Worm (Caenorhabditis elegans) whole organism, mixed stage, embryonic: ENCODE results near the gene ceh-16.
A peak's percentile ranks its signal among the peaks of the same experiment; 100 is the strongest.

Experiments used
- M03D4.4 ChIP-seq: sonication (generic microtip); optimal IDR thresholded peaks from 2 replicates; lab custom pipeline; 2017; ENCODE audit warnings: mild to moderate bottlenecking, missing genetic modification characterization, missing compliant biosample characterization
- bed-3 ChIP-seq: fragments of 200-800 bp; sonication (Bioruptor generic); optimal IDR thresholded peaks from 3 replicates; lab custom pipeline; 2018; ENCODE audit warnings: mild to moderate bottlenecking, missing genetic modification characterization, moderate library complexity, missing compliant biosample characterization
- blmp-1 ChIP-seq: fragments of 150-350 bp; optimal IDR thresholded peaks from 2 replicates; lab custom pipeline; 2014; ENCODE audit warnings: missing biosample characterization, missing genetic modification characterization
- ceh-43 ChIP-seq: fragments of 200-800 bp; sonication (Bioruptor generic); optimal IDR thresholded peaks from 2 replicates; lab custom pipeline; 2018; ENCODE audit warnings: mild to moderate bottlenecking, missing genetic modification characterization, moderate library complexity, missing compliant biosample characterization
- ceh-83 ChIP-seq: fragments of 200-800 bp; sonication (Bioruptor generic); optimal IDR thresholded peaks from 2 replicates; lab custom pipeline; 2018; ENCODE audit warnings: mild to moderate bottlenecking, missing genetic modification characterization, missing compliant biosample characterization
- ces-1 ChIP-seq: fragments of 150-350 bp; optimal IDR thresholded peaks from 2 replicates; lab custom pipeline; 2014; ENCODE audit warnings: missing biosample characterization, missing genetic modification reagents, missing genetic modification characterization
- cnd-1 ChIP-seq: fragments of 200-800 bp; sonication (Bioruptor generic); optimal IDR thresholded peaks from 2 replicates; lab custom pipeline; 2018; ENCODE audit warnings: mild to moderate bottlenecking, missing genetic modification characterization, missing compliant biosample characterization
- drap-1 ChIP-seq: fragments of 200-800 bp; sonication (Bioruptor generic); optimal IDR thresholded peaks from 3 replicates; lab custom pipeline; 2018; ENCODE audit warnings: mild to moderate bottlenecking, missing genetic modification characterization, missing compliant biosample characterization
- elt-1 ChIP-seq: sonication (generic microtip); optimal IDR thresholded peaks from 2 replicates; lab custom pipeline; 2017; ENCODE audit warnings: missing genetic modification characterization, mild to moderate bottlenecking, missing compliant biosample characterization, antibody characterized with exemption, moderate library complexity, borderline replicate concordance; ENCODE audit not compliant: insufficient read depth
- elt-3 ChIP-seq: fragments of 150-350 bp; optimal IDR thresholded peaks from 2 replicates; lab custom pipeline; 2014; ENCODE audit warnings: missing biosample characterization, missing genetic modification characterization
- flh-1 ChIP-seq: fragments of 200-800 bp; sonication (Bioruptor generic); optimal IDR thresholded peaks from 2 replicates; lab custom pipeline; 2018; ENCODE audit warnings: mild to moderate bottlenecking, missing genetic modification characterization, moderate library complexity, missing compliant biosample characterization
- ham-2 ChIP-seq: fragments of 200-800 bp; sonication (Bioruptor generic); optimal IDR thresholded peaks from 2 replicates; lab custom pipeline; 2018; ENCODE audit warnings: mild to moderate bottlenecking, missing genetic modification characterization, missing compliant biosample characterization
- hlh-1 ChIP-seq: fragments of 150-350 bp; optimal IDR thresholded peaks from 2 replicates; lab custom pipeline; 2014; ENCODE audit warnings: missing biosample characterization, missing genetic modification reagents, missing genetic modification characterization
- lin-13 ChIP-seq: fragments of 150-350 bp; optimal IDR thresholded peaks from 2 replicates; lab custom pipeline; 2014; ENCODE audit warnings: missing biosample characterization, missing genetic modification characterization
- lsy-2 ChIP-seq: fragments of 150-350 bp; optimal IDR thresholded peaks from 2 replicates; lab custom pipeline; 2014; ENCODE audit warnings: missing biosample characterization, missing genetic modification characterization
- mab-5 ChIP-seq: fragments of 150-350 bp; optimal IDR thresholded peaks from 2 replicates; lab custom pipeline; 2014; ENCODE audit warnings: missing biosample characterization, missing genetic modification characterization
- mep-1 ChIP-seq: fragments of 150-350 bp; optimal IDR thresholded peaks from 2 replicates; lab custom pipeline; 2017; ENCODE audit warnings: missing biosample characterization, missing genetic modification reagents, missing genetic modification characterization, inconsistent platforms
- mls-2 ChIP-seq: sonication (generic microtip); optimal IDR thresholded peaks from 2 replicates; lab custom pipeline; 2016; ENCODE audit warnings: mild to moderate bottlenecking, missing genetic modification characterization, moderate library complexity, missing compliant biosample characterization
- nhr-12 ChIP-seq: fragments of 150-350 bp; optimal IDR thresholded peaks from 2 replicates; lab custom pipeline; 2014; ENCODE audit warnings: missing biosample characterization, missing genetic modification characterization
- nhr-2 ChIP-seq: fragments of 150-350 bp; optimal IDR thresholded peaks from 2 replicates; lab custom pipeline; 2014; ENCODE audit warnings: missing biosample characterization, missing genetic modification characterization
- nhr-237 ChIP-seq: fragments of 150-350 bp; optimal IDR thresholded peaks from 2 replicates; lab custom pipeline; 2014; ENCODE audit warnings: missing biosample characterization, missing genetic modification characterization
- pha-4 ChIP-seq: fragments of 150-350 bp; optimal IDR thresholded peaks from 2 replicates; lab custom pipeline; 2018; ENCODE audit warnings: missing biosample characterization, missing genetic modification reagents, missing genetic modification characterization
- sem-2 ChIP-seq: fragments of 200-800 bp; sonication (Bioruptor generic); optimal IDR thresholded peaks from 2 replicates; lab custom pipeline; 2018; ENCODE audit warnings: mild to moderate bottlenecking, missing genetic modification characterization, missing compliant biosample characterization
- snpc-4 ChIP-seq: fragments of 150-350 bp; optimal IDR thresholded peaks from 2 replicates; lab custom pipeline; 2014; ENCODE audit warnings: missing biosample characterization, missing genetic modification characterization
- sptf-1 ChIP-seq: sonication (generic microtip); optimal IDR thresholded peaks from 2 replicates; lab custom pipeline; 2017; ENCODE audit warnings: mild to moderate bottlenecking, missing genetic modification characterization, moderate library complexity, missing compliant biosample characterization
- tbx-8 ChIP-seq: fragments of 200-800 bp; sonication (Bioruptor generic); optimal IDR thresholded peaks from 2 replicates; lab custom pipeline; 2018; ENCODE audit warnings: mild to moderate bottlenecking, missing genetic modification characterization, moderate library complexity, missing compliant biosample characterization
- unc-120 ChIP-seq: sonication (generic microtip); optimal IDR thresholded peaks from 2 replicates; lab custom pipeline; 2017; ENCODE audit warnings: missing genetic modification characterization, missing compliant biosample characterization; ENCODE audit not compliant: poor library complexity, severe bottlenecking
- unc-39 ChIP-seq: fragments of 150-350 bp; optimal IDR thresholded peaks from 2 replicates; lab custom pipeline; 2014; ENCODE audit warnings: missing biosample characterization, missing genetic modification characterization
- unc-62 ChIP-seq: fragments of 150-350 bp; optimal IDR thresholded peaks from 2 replicates; lab custom pipeline; 2014; ENCODE audit warnings: missing biosample characterization, missing genetic modification reagents, missing genetic modification characterization
- zip-8 ChIP-seq: fragments of 150-350 bp; optimal IDR thresholded peaks from 2 replicates; lab custom pipeline; 2014; ENCODE audit warnings: missing biosample characterization, missing genetic modification characterization
- ztf-11 ChIP-seq: fragments of 150-350 bp; optimal IDR thresholded peaks from 2 replicates; lab custom pipeline; 2014; ENCODE audit warnings: missing biosample characterization, missing genetic modification characterization

ceh-16 gene

DNA sequence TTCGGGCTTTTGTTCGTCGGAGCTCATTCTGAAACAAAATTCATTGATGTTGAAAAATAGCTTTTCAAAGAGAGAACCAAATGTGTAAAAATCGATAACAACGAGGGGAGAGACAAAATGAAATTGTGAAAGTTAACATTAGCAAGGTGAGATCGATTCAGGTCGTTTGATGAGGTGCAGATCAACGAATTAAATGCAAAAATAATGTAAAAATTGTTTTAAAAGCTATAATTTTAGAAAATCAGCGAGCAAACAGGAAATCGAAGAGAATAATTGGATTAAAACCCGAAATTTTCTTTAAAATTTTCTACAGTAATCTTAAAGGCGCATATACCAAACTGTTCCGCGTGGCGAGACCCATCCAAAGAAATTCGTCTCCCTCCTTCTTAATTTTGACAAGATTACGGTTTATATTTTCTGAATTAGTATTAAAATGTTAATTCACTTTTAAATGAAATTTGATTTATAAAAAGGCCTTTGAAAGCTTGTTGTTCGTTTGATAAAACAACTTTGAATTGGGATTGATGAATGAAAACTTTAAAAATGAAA, 4.0 kb upstream of the ceh-16 start, which contains the start of gene C13G5.2:
Gene C13G5.2, minus strand, starts transcription at position 51 of the 549 bp plus-strand sequence.
- no peak for TF ChIP-seq M03D4.4 (tag; lab: Kevin White, UChicago)
- TF ChIP-seq zip-8 (tag; lab: Kevin White, UChicago): no peak

DNA sequence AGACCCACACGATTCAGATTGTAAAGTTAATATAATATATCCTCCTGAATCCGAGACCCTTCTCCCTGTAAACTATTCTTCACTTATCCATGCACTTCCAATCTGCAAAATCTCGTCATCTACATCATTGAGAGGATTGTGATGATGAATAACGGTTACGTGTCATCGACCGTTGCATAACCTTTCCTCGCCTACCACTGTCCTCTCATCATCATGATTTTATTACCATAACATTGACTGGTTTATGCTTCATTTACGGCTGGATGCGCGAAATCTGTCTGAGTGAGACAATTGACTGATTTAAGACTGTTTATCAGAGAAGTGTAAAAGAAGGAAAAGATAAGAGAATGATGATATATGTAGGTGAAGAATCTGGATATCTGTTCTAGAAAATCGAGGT, 2.3 kb upstream of the ceh-16 start:
- TF ChIP-seq M03D4.4 (tag; lab: Kevin White, UChicago) (no peak), ces-1 (GFP tag; lab: Kevin White, UChicago) (no peak), elt-1 (tag; lab: Kevin White, UChicago) (peak; percentile 19), tbx-8 (GFP tag; lab: Kevin White, UChicago) (no peak), mep-1 (no peak), unc-39 (tag; lab: Kevin White, UChicago) (no peak), pha-4 (tag; lab: Kevin White, UChicago) (no peak), sem-2 (GFP tag; lab: Kevin White, UChicago) (no peak), unc-120 (tag; lab: Kevin White, UChicago) (no peak), bed-3 (GFP tag; lab: Kevin White, UChicago) (no peak), unc-62 (GFP tag; lab: Kevin White, UChicago) (peak; percentile 49), nhr-2 (tag; lab: Kevin White, UChicago) (peak; percentile 91), nhr-12 (tag; lab: Kevin White, UChicago) (no peak)

DNA sequence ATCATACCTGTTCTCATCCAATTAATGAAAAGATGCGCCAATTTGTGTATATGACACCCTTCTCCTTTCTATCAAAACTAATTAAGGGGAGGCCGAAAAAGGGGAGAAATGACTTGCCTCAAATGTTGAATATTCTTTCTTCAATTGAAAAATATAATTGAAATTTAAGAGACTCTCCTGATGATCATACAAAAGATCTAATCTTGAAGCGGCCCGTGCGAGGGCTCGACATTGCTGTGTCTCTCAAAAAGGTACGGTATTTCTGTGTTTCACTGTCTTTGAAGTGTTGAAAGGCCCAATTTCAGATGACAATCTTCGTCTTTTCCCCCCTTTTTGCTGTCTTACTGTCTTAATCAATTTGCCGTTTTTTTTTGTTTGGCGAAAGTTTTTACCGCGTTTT, 1.5 kb upstream of the ceh-16 start:
- TF ChIP-seq zip-8 (tag; lab: Kevin White, UChicago): no peak
- TF ChIP-seq ces-1 (GFP tag; lab: Kevin White, UChicago): no peak
- no peak for TF ChIP-seq unc-39 (tag; lab: Kevin White, UChicago)
- no peak for TF ChIP-seq ceh-43 (GFP tag; lab: Kevin White, UChicago)
- no peak for TF ChIP-seq M03D4.4 (tag; lab: Kevin White, UChicago)
- no peak for TF ChIP-seq nhr-12 (tag; lab: Kevin White, UChicago)
- TF ChIP-seq lsy-2 (tag; lab: Kevin White, UChicago): peak; percentile 13
- TF ChIP-seq cnd-1 (tag; lab: Kevin White, UChicago): no peak
- TF ChIP-seq sptf-1 (tag; lab: Kevin White, UChicago): no peak
- TF ChIP-seq pha-4 (tag; lab: Kevin White, UChicago): no peak
- no peak for TF ChIP-seq flh-1
- TF ChIP-seq elt-1 (tag; lab: Kevin White, UChicago): peak; percentile 37
- no peak for TF ChIP-seq lin-13 (tag; lab: Kevin White, UChicago)
- no peak for TF ChIP-seq mep-1

DNA sequence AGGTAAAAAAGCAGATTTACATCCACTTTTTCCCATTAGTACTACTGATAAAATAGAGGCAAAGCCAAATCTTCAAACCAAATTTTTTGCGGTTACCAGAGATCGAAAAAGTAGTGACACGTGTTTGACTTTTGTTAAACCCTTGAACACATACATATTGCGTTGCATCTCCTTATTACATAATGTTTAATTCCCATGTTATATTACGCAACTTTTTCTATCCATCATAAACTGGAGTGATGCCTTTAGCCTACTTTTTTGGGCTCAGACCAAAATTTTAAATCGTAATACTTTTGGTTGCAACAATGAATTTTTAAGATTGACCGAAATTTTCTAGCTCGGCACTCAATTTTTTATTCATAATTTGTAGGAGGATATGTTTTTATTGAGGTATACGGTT, 553 bp upstream of the ceh-16 start:
- TF ChIP-seq zip-8 (tag; lab: Kevin White, UChicago) (peak; percentile 92), lsy-2 (tag; lab: Kevin White, UChicago) (no peak), snpc-4 (tag; lab: Kevin White, UChicago) (no peak), nhr-2 (tag; lab: Kevin White, UChicago) (peak; percentile 36), tbx-8 (GFP tag; lab: Kevin White, UChicago) (no peak)

DNA sequence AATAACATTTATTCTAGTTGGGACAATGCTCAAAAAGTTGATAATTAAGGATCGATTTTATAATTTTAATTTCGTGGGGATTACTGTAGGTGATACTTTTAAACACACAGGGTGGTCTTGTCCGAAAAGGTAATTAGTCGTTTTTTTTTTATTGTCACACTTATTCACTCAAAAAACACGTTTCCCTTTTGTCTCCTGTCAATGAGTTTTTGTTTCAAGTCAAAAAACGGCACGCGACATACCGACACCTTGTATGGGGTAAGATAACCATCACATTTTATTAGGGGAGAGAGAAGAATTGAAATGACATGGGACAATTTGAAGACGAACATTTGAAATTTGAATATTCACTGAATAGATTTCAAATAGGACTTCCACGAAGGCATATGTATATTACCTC, 2.6 kb downstream of the ceh-16 start:
- TF ChIP-seq unc-62 (GFP tag; lab: Kevin White, UChicago) (no peak), mls-2 (tag; lab: Kevin White, UChicago) (no peak)

DNA sequence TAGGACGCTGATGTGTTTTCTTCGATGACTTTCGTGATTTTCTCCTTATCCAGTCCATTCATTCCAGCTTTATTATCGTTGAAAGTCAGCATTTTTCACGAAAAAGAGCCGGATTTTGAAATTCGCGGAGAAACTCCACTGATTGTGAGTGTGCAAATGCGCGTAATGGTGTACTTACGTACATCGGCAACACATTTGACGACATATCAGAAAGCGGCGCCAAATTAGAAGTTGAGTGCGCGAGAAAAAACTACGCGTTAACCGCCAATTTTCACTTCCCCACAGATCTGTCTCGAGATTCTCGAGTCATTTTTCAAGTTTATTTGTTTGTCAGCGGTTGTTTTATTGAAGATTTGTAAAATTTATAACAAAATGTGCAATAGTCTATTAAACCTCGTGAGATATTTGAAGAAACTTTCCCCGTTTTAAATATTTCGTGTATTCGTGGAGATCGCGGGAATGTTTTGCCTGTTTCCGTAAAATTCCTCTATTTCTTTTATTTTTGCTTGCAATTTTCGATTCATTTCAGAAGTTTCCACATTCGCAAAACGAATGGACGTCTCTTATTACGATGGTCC, 6.0 kb downstream of the ceh-16 start, which contains the start of the genes polk-1 and gpr-1:
Gene polk-1, minus strand, starts transcription at position 186 of the 578 bp plus-strand sequence.
Gene gpr-1, plus strand, starts transcription at position 528 of the 578 bp plus-strand sequence.
- TF ChIP-seq flh-1 (no peak), ces-1 (GFP tag; lab: Kevin White, UChicago) (peak; percentile 16), mep-1 (peak; percentile 23), lsy-2 (tag; lab: Kevin White, UChicago) (peak; percentile 34)

DNA sequence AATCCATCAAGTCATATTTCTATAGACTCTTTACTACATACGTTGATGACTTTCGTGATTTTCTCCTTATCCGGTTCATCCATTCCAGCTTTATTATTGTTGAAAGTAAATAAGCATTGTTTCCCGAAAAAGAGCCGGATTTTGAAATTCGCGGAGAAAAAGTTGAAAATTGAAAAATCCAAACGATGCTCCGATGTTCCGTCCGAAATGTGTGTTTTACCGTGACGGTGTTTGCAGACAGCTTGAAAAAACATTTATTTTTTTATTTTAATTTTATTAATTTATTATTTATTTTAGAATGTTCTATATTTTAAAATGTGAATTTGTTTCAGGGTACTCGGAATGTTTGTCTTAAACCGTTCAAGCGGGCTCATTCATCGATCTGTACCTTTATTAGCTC, 8.3 kb downstream of the ceh-16 start, which contains the start of gene dnj-10:
Gene dnj-10, plus strand, starts transcription at position 333 of the 400 bp plus-strand sequence.
- TF ChIP-seq nhr-2 (tag; lab: Kevin White, UChicago) (peak; percentile 3), lin-13 (tag; lab: Kevin White, UChicago) (no peak), elt-3 (no peak), mls-2 (tag; lab: Kevin White, UChicago) (no peak), pha-4 (tag; lab: Kevin White, UChicago) (no peak), ham-2 (GFP tag; lab: Kevin White, UChicago) (no peak), ceh-83 (GFP tag; lab: Kevin White, UChicago) (no peak), flh-1 (no peak), unc-62 (GFP tag; lab: Kevin White, UChicago) (no peak), tbx-8 (GFP tag; lab: Kevin White, UChicago) (no peak), ceh-43 (GFP tag; lab: Kevin White, UChicago) (no peak), lsy-2 (tag; lab: Kevin White, UChicago) (peak; percentile 65), snpc-4 (tag; lab: Kevin White, UChicago) (no peak), ztf-11 (tag; lab: Kevin White, UChicago) (no peak), elt-1 (tag; lab: Kevin White, UChicago) (no peak), sptf-1 (tag; lab: Kevin White, UChicago) (no peak), drap-1 (no peak), zip-8 (tag; lab: Kevin White, UChicago) (no peak), cnd-1 (tag; lab: Kevin White, UChicago) (no peak), ces-1 (GFP tag; lab: Kevin White, UChicago) (peak; percentile 82), nhr-237 (tag; lab: Kevin White, UChicago) (peak; percentile 3), blmp-1 (tag; lab: Kevin White, UChicago) (no peak), mab-5 (tag; lab: Kevin White, UChicago) (no peak), unc-39 (tag; lab: Kevin White, UChicago) (no peak), hlh-1 (tag; lab: Kevin White, UChicago) (no peak)
